Worm (Caenorhabditis elegans): Measurements from ENCODE around the gene K02F3.12.

- TF ChIP-seq dao-5 (tag; optimal IDR thresholded peaks at IDR 0.05) (no peak), W03F9.2 (tag; optimal IDR thresholded peaks at IDR 0.05) (no peak), him-1 (tag; optimal IDR thresholded peaks at IDR 0.05) (no peak)
These were observed 27.2 kb downstream of the K02F3.12 start for ce11 chrIII:883595-883994.
